Fruit fly (Drosophila melanogaster) whole organism, embryonic: Measurements from ENCODE around the gene CG32459.

Experiments
- CG11695 ChIP-seq: fragments of 200-800 bp; sonication (Bioruptor generic); IDR thresholded peaks from 3 replicates; pipeline ENCODE4 v1.3.6; 2022; ENCODE audit warnings: missing biosample characterization, missing genetic modification characterization
- CG13123 ChIP-seq: fragments of 200-800 bp; sonication (Bioruptor generic); optimal IDR thresholded peaks from 2 replicates; lab custom pipeline; 2016; ENCODE audit warnings: missing biosample characterization, missing genetic modification characterization
- CG14667 ChIP-seq: fragments of 200-800 bp; sonication (Bioruptor generic); IDR thresholded peaks from 2 replicates; pipeline ENCODE4 v1.3.6; 2022; ENCODE audit warnings: missing biosample characterization, missing genetic modification characterization
- CG15073 ChIP-seq: fragments of 200-800 bp; sonication (Bioruptor generic); optimal IDR thresholded peaks from 2 replicates; lab custom pipeline; 2016; ENCODE audit warnings: missing biosample characterization, missing genetic modification characterization
- CG15269 ChIP-seq: fragments of 200-800 bp; sonication (Bioruptor generic); optimal IDR thresholded peaks from 2 replicates; lab custom pipeline; 2018; ENCODE audit warnings: missing biosample characterization, mild to moderate bottlenecking, missing genetic modification characterization, moderate library complexity
- CG1529 ChIP-seq: fragments of 200-800 bp; sonication (Bioruptor generic); optimal IDR thresholded peaks from 3 replicates; lab custom pipeline; 2018; ENCODE audit warnings: missing biosample characterization, missing genetic modification characterization
- CG1647 ChIP-seq: fragments of 200-800 bp; sonication (Bioruptor generic); optimal IDR thresholded peaks from 3 replicates; lab custom pipeline; 2016; ENCODE audit warnings: missing biosample characterization, missing genetic modification characterization
- CG16779 ChIP-seq: fragments of 200-800 bp; sonication (Bioruptor generic); IDR thresholded peaks from 2 replicates; pipeline ENCODE4 v1.3.6; 2022; ENCODE audit warnings: missing biosample characterization, missing genetic modification characterization
- CG1792 ChIP-seq: fragments of 200-800 bp; sonication (Bioruptor generic); optimal IDR thresholded peaks from 2 replicates; lab custom pipeline; 2016; ENCODE audit warnings: missing biosample characterization, missing genetic modification characterization
- CG18011 ChIP-seq: fragments of 200-800 bp; sonication (Bioruptor generic); optimal IDR thresholded peaks from 2 replicates; lab custom pipeline; 2017; ENCODE audit warnings: missing biosample characterization, missing genetic modification characterization, mild to moderate bottlenecking, moderate library complexity, missing genotype
- CG18599 ChIP-seq: fragments of 200-800 bp; sonication (Bioruptor generic); optimal IDR thresholded peaks from 3 replicates; lab custom pipeline; 2017; ENCODE audit warnings: missing biosample characterization, missing genetic modification characterization, mild to moderate bottlenecking, moderate library complexity, missing genetic modification reagents
- CG18619 ChIP-seq: fragments of 200-800 bp; sonication (Bioruptor generic); optimal IDR thresholded peaks from 3 replicates; lab custom pipeline; 2017; ENCODE audit warnings: missing biosample characterization, mild to moderate bottlenecking, missing genetic modification characterization
- CG2116 ChIP-seq: fragments of 200-800 bp; sonication (Bioruptor generic); optimal IDR thresholded peaks from 3 replicates; lab custom pipeline; 2018; ENCODE audit warnings: missing biosample characterization, mild to moderate bottlenecking, missing genetic modification characterization
- CG2875 ChIP-seq: fragments of 200-800 bp; sonication (Bioruptor generic); optimal IDR thresholded peaks from 2 replicates; lab custom pipeline; 2017; ENCODE audit warnings: missing biosample characterization, mild to moderate bottlenecking, missing genetic modification characterization, missing genetic modification reagents
- CG3065 ChIP-seq: fragments of 200-800 bp; sonication (Bioruptor generic); optimal IDR thresholded peaks from 2 replicates; lab custom pipeline; 2016; ENCODE audit warnings: missing biosample characterization, missing genetic modification characterization
- CG31365 ChIP-seq: fragments of 200-800 bp; sonication (Bioruptor generic); optimal IDR thresholded peaks from 2 replicates; lab custom pipeline; 2018; ENCODE audit warnings: missing biosample characterization, mild to moderate bottlenecking, missing genetic modification characterization
- CG3163 ChIP-seq: fragments of 200-800 bp; sonication (Bioruptor generic); optimal IDR thresholded peaks from 3 replicates; lab custom pipeline; 2016; ENCODE audit warnings: missing biosample characterization, missing genetic modification characterization
- CG3281 ChIP-seq: fragments of 200-800 bp; sonication (Bioruptor generic); optimal IDR thresholded peaks from 3 replicates; lab custom pipeline; 2017; ENCODE audit warnings: missing biosample characterization, mild to moderate bottlenecking, missing genetic modification characterization
- CG34376 ChIP-seq: fragments of 200-800 bp; sonication (Bioruptor generic); optimal IDR thresholded peaks from 2 replicates; lab custom pipeline; 2018; ENCODE audit warnings: missing biosample characterization, mild to moderate bottlenecking, missing genetic modification characterization
- CG42726 ChIP-seq: fragments of 200-800 bp; sonication (Bioruptor generic); IDR thresholded peaks from 2 replicates; pipeline ENCODE4 v1.3.6; 2022; ENCODE audit warnings: missing biosample characterization, missing genetic modification characterization; ENCODE audit not compliant: partially characterized antibody
- CG4730 ChIP-seq: fragments of 200-800 bp; sonication (Bioruptor generic); IDR thresholded peaks from 2 replicates; pipeline ENCODE4 v1.3.6; 2022; ENCODE audit warnings: missing biosample characterization, missing genetic modification characterization
- CG5245 ChIP-seq: fragments of 200-800 bp; sonication (Bioruptor generic); optimal IDR thresholded peaks from 3 replicates; lab custom pipeline; 2016; ENCODE audit warnings: missing biosample characterization, missing genetic modification characterization
- CG9215 ChIP-seq: fragments of 200-800 bp; sonication (Bioruptor generic); IDR thresholded peaks from 2 replicates; pipeline ENCODE4 v1.3.6; 2022; ENCODE audit warnings: missing biosample characterization, missing genetic modification characterization
- CrebB ChIP-seq: fragments of 200-800 bp; sonication (Bioruptor generic); optimal IDR thresholded peaks from 3 replicates; lab custom pipeline; 2018; ENCODE audit warnings: missing biosample characterization, mild to moderate bottlenecking, missing genetic modification characterization
- Dp ChIP-seq: fragments of 200-800 bp; sonication (Bioruptor generic); optimal IDR thresholded peaks from 2 replicates; lab custom pipeline; 2018; ENCODE audit warnings: missing biosample characterization, mild to moderate bottlenecking, missing genetic modification characterization, moderate library complexity
- E2f2 ChIP-seq: fragments of 200-800 bp; sonication (Bioruptor generic); IDR thresholded peaks from 2 replicates; pipeline ENCODE4 v1.3.6; 2022; ENCODE audit warnings: missing biosample characterization, missing genetic modification characterization
- Fer1 ChIP-seq: fragments of 200-800 bp; sonication (Bioruptor generic); optimal IDR thresholded peaks from 2 replicates; lab custom pipeline; 2017; ENCODE audit warnings: missing biosample characterization, mild to moderate bottlenecking, missing genetic modification characterization
- MBD-R2 ChIP-seq: fragments of 200-800 bp; sonication (Bioruptor generic); IDR thresholded peaks from 2 replicates; pipeline ENCODE4 v1.3.6; 2022; ENCODE audit warnings: missing biosample characterization, missing genetic modification characterization
- Sox102F ChIP-seq: fragments of 200-800 bp; sonication (Bioruptor generic); optimal IDR thresholded peaks from 2 replicates; lab custom pipeline; 2018; ENCODE audit warnings: missing biosample characterization, mild to moderate bottlenecking, missing genetic modification characterization, moderate library complexity
- Stat92E ChIP-seq, 3 experiments: fragments of >200 bp in 2 of 3; fragments of 200-800 bp in 1 of 3; sonication (Bioruptor generic) in 1 of 3; optimal IDR thresholded peaks; 2 replicates each; lab custom pipeline; 2017 to 2019; ENCODE audit warnings: missing biosample characterization in 3 of 3, missing genetic modification characterization in 3 of 3, mild to moderate bottlenecking in 1 of 3, moderate library complexity in 1 of 3
- ara ChIP-seq: fragments of 200-800 bp; sonication (Bioruptor generic); IDR thresholded peaks from 2 replicates; pipeline ENCODE4 v1.3.6; 2022; ENCODE audit warnings: missing biosample characterization, missing genetic modification characterization
- chif ChIP-seq, 2 experiments: fragments of 200-800 bp; sonication (Bioruptor generic); optimal IDR thresholded peaks; 3 replicates each; lab custom pipeline; 2016; ENCODE audit warnings: missing biosample characterization in 2 of 2, missing genetic modification characterization in 2 of 2
- corto ChIP-seq: fragments of 200-800 bp; sonication (Bioruptor generic); optimal IDR thresholded peaks from 2 replicates; lab custom pipeline; 2016; ENCODE audit warnings: missing biosample characterization, mild to moderate bottlenecking, missing genetic modification characterization, moderate library complexity
- crp ChIP-seq, 2 experiments: fragments of 200-800 bp; sonication (Bioruptor generic); optimal IDR thresholded peaks; 2 replicates in 1 of 2; 3 replicates in 1 of 2; lab custom pipeline; 2017; ENCODE audit warnings: missing biosample characterization in 2 of 2, missing genetic modification characterization in 2 of 2, mild to moderate bottlenecking in 1 of 2, moderate library complexity in 1 of 2
- disco-r ChIP-seq: fragments of 200-800 bp; sonication (Bioruptor generic); optimal IDR thresholded peaks from 2 replicates; lab custom pipeline; 2016; ENCODE audit warnings: missing biosample characterization, missing genetic modification characterization
- exex ChIP-seq: fragments of 200-800 bp; sonication (Bioruptor generic); optimal IDR thresholded peaks from 4 replicates; lab custom pipeline; 2018; ENCODE audit warnings: missing biosample characterization, mild to moderate bottlenecking, missing genetic modification characterization, moderate library complexity
- fd3F ChIP-seq: fragments of 200-800 bp; sonication (Bioruptor generic); optimal IDR thresholded peaks from 2 replicates; lab custom pipeline; 2018; ENCODE audit warnings: missing biosample characterization, mild to moderate bottlenecking, missing genetic modification characterization, moderate library complexity
- gt ChIP-seq: fragments of 200-800 bp; sonication (Bioruptor generic); IDR thresholded peaks from 2 replicates; pipeline ENCODE4 v1.3.6; 2022; ENCODE audit warnings: missing biosample characterization, missing genetic modification characterization
- h ChIP-seq: fragments of >200 bp; optimal IDR thresholded peaks from 2 replicates; lab custom pipeline; 2017
- inv ChIP-seq: fragments of 200-800 bp; sonication (Bioruptor generic); IDR thresholded peaks from 2 replicates; pipeline ENCODE4 v1.3.6; 2022; ENCODE audit warnings: missing biosample characterization, missing genetic modification characterization; ENCODE audit not compliant: partially characterized antibody
- lilli ChIP-seq: fragments of 200-800 bp; sonication (Bioruptor generic); optimal IDR thresholded peaks from 3 replicates; lab custom pipeline; 2016; ENCODE audit warnings: missing biosample characterization, missing genetic modification characterization
- nau ChIP-seq: fragments of 200-800 bp; sonication (Bioruptor generic); optimal IDR thresholded peaks from 3 replicates; lab custom pipeline; 2017; ENCODE audit warnings: missing biosample characterization, mild to moderate bottlenecking, missing genetic modification characterization, missing genetic modification reagents
- pita ChIP-seq: fragments of 200-800 bp; sonication (Bioruptor generic); optimal IDR thresholded peaks from 2 replicates; lab custom pipeline; 2017; ENCODE audit warnings: missing biosample characterization, mild to moderate bottlenecking, missing genetic modification characterization
- pnt ChIP-seq: fragments of 200-800 bp; sonication (Bioruptor generic); optimal IDR thresholded peaks from 3 replicates; lab custom pipeline; 2016; ENCODE audit warnings: missing biosample characterization, missing genetic modification characterization
- sisA ChIP-seq: fragments of 200-800 bp; sonication (Bioruptor generic); IDR thresholded peaks from 2 replicates; pipeline ENCODE4 v1.3.6; 2022; ENCODE audit warnings: missing biosample characterization, missing genetic modification characterization
- sug ChIP-seq: fragments of 200-800 bp; optimal IDR thresholded peaks from 2 replicates; lab custom pipeline; 2019; ENCODE audit warnings: missing biosample characterization, mild to moderate bottlenecking, missing genetic modification characterization, moderate library complexity
- tap ChIP-seq: fragments of 200-800 bp; optimal IDR thresholded peaks from 3 replicates; lab custom pipeline; 2019; ENCODE audit warnings: missing biosample characterization, mild to moderate bottlenecking, missing genetic modification characterization, moderate library complexity
- tgo ChIP-seq: fragments of 200-800 bp; sonication (Bioruptor generic); IDR thresholded peaks from 3 replicates; pipeline ENCODE4 v1.3.6; 2022; ENCODE audit warnings: missing biosample characterization, missing genetic modification characterization
- vfl ChIP-seq: fragments of 200-800 bp; sonication (Bioruptor generic); optimal IDR thresholded peaks from 2 replicates; lab custom pipeline; 2016; ENCODE audit warnings: missing biosample characterization, missing genetic modification characterization
- wor ChIP-seq: fragments of 200-800 bp; sonication (Bioruptor generic); IDR thresholded peaks from 2 replicates; pipeline ENCODE4 v1.3.6; 2022; ENCODE audit warnings: missing biosample characterization, missing genetic modification characterization

Gene CG32459

DNA sequence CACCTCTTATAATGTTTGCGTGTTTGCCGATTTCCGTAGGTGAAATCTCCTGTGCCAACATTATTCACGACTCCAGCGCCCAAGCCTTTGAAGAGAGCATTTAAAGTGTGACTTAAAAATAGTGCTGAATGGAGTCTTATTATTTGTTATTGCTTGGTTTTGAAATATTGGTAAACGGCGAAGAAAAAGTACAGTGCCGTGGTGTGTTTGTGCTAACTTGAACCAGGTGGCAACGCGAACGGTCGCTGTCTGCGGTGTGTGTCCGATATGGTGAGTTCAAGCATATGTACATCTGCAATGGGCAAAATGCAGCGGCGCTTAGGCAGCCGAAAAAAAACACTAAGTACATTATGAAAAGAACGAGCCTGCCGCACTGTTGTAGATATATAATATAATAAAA lies 22.1 kb upstream of the CG32459 start (continued):
- no peak for TF ChIP-seq tap (tag; lab: Kevin White, UChicago)
- no peak for TF ChIP-seq chif (GFP tag; optimal IDR thresholded peaks at IDR 0.05; lab: Kevin White, UChicago)
- no peak for TF ChIP-seq CG18619 (GFP tag; lab: Kevin White, UChicago)
- no peak for TF ChIP-seq CG14667 (GFP tag; lab: Robert Waterston, UW)
- no peak for TF ChIP-seq CG11695 (GFP tag; lab: Robert Waterston, UW)
- TF ChIP-seq h (lab: Kevin White, UChicago), result no peak
- TF ChIP-seq CG2116 (GFP tag; lab: Kevin White, UChicago), result no peak
- no peak for TF ChIP-seq CG1792 (GFP tag; lab: Kevin White, UChicago)
- TF ChIP-seq lilli (GFP tag; lab: Kevin White, UChicago), result no peak
- no peak for TF ChIP-seq CG15073 (GFP tag; lab: Kevin White, UChicago)
- TF ChIP-seq CG2875 (GFP tag; lab: Kevin White, UChicago), result no peak
- TF ChIP-seq gt (GFP tag; lab: Robert Waterston, UW), result no peak
- 0 out of 2 replicates have a peak, but pooled peaks have one; percentile 25 for TF ChIP-seq E2f2
- no peak for TF ChIP-seq CG9215
- TF ChIP-seq Dp (GFP tag; lab: Kevin White, UChicago), result peak; percentile 0
- no peak for TF ChIP-seq CG1529 (GFP tag; lab: Kevin White, UChicago)
- TF ChIP-seq pita (GFP tag; lab: Kevin White, UChicago), result no peak
- TF ChIP-seq, all 482 proteins: peak for 19

DNA sequence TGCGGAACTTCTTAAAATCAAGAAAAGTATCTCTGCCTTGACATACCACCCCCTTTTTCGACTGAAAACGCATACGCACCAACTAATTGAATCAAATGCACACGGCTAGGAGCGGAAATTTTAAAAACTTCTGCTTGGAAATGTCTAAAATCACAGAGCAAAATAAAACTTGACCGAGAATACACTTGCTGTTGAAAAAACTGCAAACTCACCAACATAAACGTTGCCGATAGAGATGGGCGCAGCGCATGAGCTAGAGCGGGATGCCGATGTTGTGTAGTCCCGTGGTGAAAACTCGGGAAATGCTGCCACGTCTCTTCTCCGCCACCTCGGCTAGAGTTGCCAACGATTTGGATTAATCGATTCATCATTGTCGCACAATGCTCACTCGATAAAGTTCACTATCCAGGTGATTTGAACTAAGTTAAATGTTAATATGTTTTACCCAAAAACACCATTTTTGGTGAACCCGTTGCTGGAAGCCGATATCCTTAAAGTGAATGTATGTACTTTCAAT lies 16.0 kb upstream of the CG32459 start, which contains the start of the genes CG11109 and Arf1:
Gene CG11109, plus strand, starts transcription at position 356 of the 517 bp plus-strand sequence.
Gene Arf1, minus strand, starts transcription at position 387 of the 517 bp plus-strand sequence.
- TF ChIP-seq sug (peak; percentile 18), wor (no peak), nau (GFP tag; lab: Kevin White, UChicago) (peak; percentile 1), CG3163 (GFP tag; lab: Kevin White, UChicago) (no peak), CG18599 (GFP tag; lab: Kevin White, UChicago) (no peak), sisA (no peak), corto (GFP tag; lab: Kevin White, UChicago) (no peak), CG16779 (GFP tag; lab: Robert Waterston, UW) (no peak), fd3F (no peak), tgo (GFP tag; lab: Robert Waterston, UW) (no peak), ara (no peak), exex (tag; lab: Kevin White, UChicago) (no peak), vfl (GFP tag; lab: Kevin White, UChicago) (no peak), disco-r (GFP tag; lab: Kevin White, UChicago) (no peak), CG3281 (GFP tag; lab: Kevin White, UChicago) (no peak), Sox102F (no peak), CG1647 (no peak), CG34376 (GFP tag; lab: Kevin White, UChicago) (peak; percentile 7), MBD-R2 (GFP tag; lab: Robert Waterston, UW) (peak; percentile 76), inv (peak; percentile 44; the same call in 1 of the 2 replicates), CG3065 (GFP tag; lab: Kevin White, UChicago) (no peak), CG18011 (GFP tag; lab: Kevin White, UChicago) (no peak), Fer1 (GFP tag; lab: Kevin White, UChicago) (peak; percentile 11), CG15269 (no peak), crp (GFP tag; optimal IDR thresholded peaks at IDR 0.05; lab: Kevin White, UChicago) (peak in 1 of 2 experiments; percentile 43), pnt (no peak), CG2116 (GFP tag; lab: Kevin White, UChicago) (peak; percentile 76), CrebB (tag; lab: Kevin White, UChicago) (peak; percentile 36), CG13123 (GFP tag; lab: Kevin White, UChicago) (no peak), CG4730 (GFP tag; lab: Robert Waterston, UW) (no peak), Stat92E (GFP tag; optimal IDR thresholded peaks at IDR 0.05; lab: Kevin White, UChicago) (peak in 1 of 3 experiments; percentile 15), CG31365 (tag; lab: Kevin White, UChicago) (no peak), CG5245 (GFP tag; lab: Kevin White, UChicago) (no peak), CG42726 (GFP tag; lab: Robert Waterston, UW) (peak; percentile 74)
